Fruit fly (Drosophila melanogaster): ENCODE data around the gene CG9213.

The CG9213 gene

dm6 chrX:15593477-15594229, 19.3 kb upstream of the CG9213 start, which contains the start of gene Chsy:
TSS of gene Chsy (minus strand) at chrX:15593534.
- TF ChIP-seq CG31365 (tag; optimal IDR thresholded peaks at IDR 0.05) (no peak), sr (GFP tag; IDR thresholded peaks at IDR 0.05) (no peak), bbx (GFP tag; IDR thresholded peaks at IDR 0.05; ENCODE audit: partially characterized antibody) (no peak), amos (GFP tag; IDR thresholded peaks at IDR 0.05; ENCODE audit: partially characterized antibody) (peak; percentile 31; the same call in 1 of the 2 replicates), stc (GFP tag; IDR thresholded peaks at IDR 0.05) (0 out of 2 replicates have a peak, but pooled peaks have one; percentile 20), Sox102F (GFP tag; optimal IDR thresholded peaks at IDR 0.05) (no peak), CG16863 (GFP tag; optimal IDR thresholded peaks at IDR 0.05) (no peak), CG17359 (tag; optimal IDR thresholded peaks at IDR 0.05) (no peak), Ets65A (GFP tag) (no peak), CG9437 (GFP tag; optimal IDR thresholded peaks at IDR 0.05) (peak; percentile 60), CG6654 (GFP tag; optimal IDR thresholded peaks at IDR 0.05) (no peak), jigr1 (GFP tag; IDR thresholded peaks at IDR 0.05) (no peak), CG12942 (GFP tag; optimal IDR thresholded peaks at IDR 0.05) (no peak), Spps (tag; optimal IDR thresholded peaks at IDR 0.05) (no peak), CG1603 (tag; optimal IDR thresholded peaks at IDR 0.05) (no peak), CG10366 (GFP tag; IDR thresholded peaks at IDR 0.05) (no peak), E2f2 (GFP tag; IDR thresholded peaks at IDR 0.05) (peak; percentile 16; the same call in 1 of the 2 replicates), wor (GFP tag; IDR thresholded peaks at IDR 0.05) (no peak), phol (tag; optimal IDR thresholded peaks at IDR 0.05) (peak; percentile 12), Fer2 (tag; optimal IDR thresholded peaks at IDR 0.05) (no peak), Hr3 (GFP tag; optimal IDR thresholded peaks at IDR 0.05) (no peak), Pdp1 (GFP tag; optimal IDR thresholded peaks at IDR 0.05) (no peak), CG3726 (GFP tag; IDR thresholded peaks at IDR 0.05) (no peak), CG15696 (tag; optimal IDR thresholded peaks at IDR 0.05) (peak; percentile 12), fd96Cb (tag; optimal IDR thresholded peaks at IDR 0.05) (no peak), HLHmδ (GFP tag; optimal IDR thresholded peaks at IDR 0.05) (peak; percentile 16), CG4360 (GFP tag; IDR thresholded peaks at IDR 0.05) (no peak), z (GFP tag; IDR thresholded peaks at IDR 0.05) (no peak), Deaf1 (tag; optimal IDR thresholded peaks at IDR 0.05) (peak; percentile 95), CG7963 (GFP tag; IDR thresholded peaks at IDR 0.05; ENCODE audit: partially characterized antibody) (no peak), BEAF-32 (GFP tag; optimal IDR thresholded peaks at IDR 0.05) (no peak), bcd (GFP tag; optimal IDR thresholded peaks at IDR 0.05) (no peak), CG15269 (tag; optimal IDR thresholded peaks at IDR 0.05) (peak; percentile 18), Scr (GFP tag; IDR thresholded peaks at IDR 0.05; ENCODE audit: partially characterized antibody) (no peak), CG12299 (tag; optimal IDR thresholded peaks at IDR 0.05) (no peak), luna (GFP tag; optimal IDR thresholded peaks at IDR 0.05) (no peak), zfh1 (GFP tag; IDR thresholded peaks at IDR 0.05) (0 out of 3 replicates have a peak, but pooled peaks have one; percentile 36), CG7556 (GFP tag; optimal IDR thresholded peaks at IDR 0.05) (peak; percentile 33), Nf-YA (GFP tag; IDR thresholded peaks at IDR 0.05) (no peak), lmd (GFP tag; IDR thresholded peaks at IDR 0.05) (no peak), CG18262 (tag; optimal IDR thresholded peaks at IDR 0.05) (peak; percentile 49), fd3F (GFP tag; optimal IDR thresholded peaks at IDR 0.05) (no peak), Atf-2 (GFP tag; optimal IDR thresholded peaks at IDR 0.05) (no peak), tna (GFP tag; IDR thresholded peaks at IDR 0.05; ENCODE audit: partially characterized antibody) (no peak), CG13424 (tag; optimal IDR thresholded peaks at IDR 0.05) (peak; percentile 38), tio (GFP tag; optimal IDR thresholded peaks at IDR 0.05) (no peak), CG10321 (GFP tag; IDR thresholded peaks at IDR 0.05) (no peak), sug (tag; optimal IDR thresholded peaks at IDR 0.05) (no peak), cwo (GFP tag; optimal IDR thresholded peaks at IDR 0.05) (no peak)
